Fruit fly (Drosophila melanogaster): ENCODE measurements around the gene CG34133.
A peak's percentile ranks its signal among the peaks of the same experiment; 100 is the strongest.

CG34133 gene

DNA sequence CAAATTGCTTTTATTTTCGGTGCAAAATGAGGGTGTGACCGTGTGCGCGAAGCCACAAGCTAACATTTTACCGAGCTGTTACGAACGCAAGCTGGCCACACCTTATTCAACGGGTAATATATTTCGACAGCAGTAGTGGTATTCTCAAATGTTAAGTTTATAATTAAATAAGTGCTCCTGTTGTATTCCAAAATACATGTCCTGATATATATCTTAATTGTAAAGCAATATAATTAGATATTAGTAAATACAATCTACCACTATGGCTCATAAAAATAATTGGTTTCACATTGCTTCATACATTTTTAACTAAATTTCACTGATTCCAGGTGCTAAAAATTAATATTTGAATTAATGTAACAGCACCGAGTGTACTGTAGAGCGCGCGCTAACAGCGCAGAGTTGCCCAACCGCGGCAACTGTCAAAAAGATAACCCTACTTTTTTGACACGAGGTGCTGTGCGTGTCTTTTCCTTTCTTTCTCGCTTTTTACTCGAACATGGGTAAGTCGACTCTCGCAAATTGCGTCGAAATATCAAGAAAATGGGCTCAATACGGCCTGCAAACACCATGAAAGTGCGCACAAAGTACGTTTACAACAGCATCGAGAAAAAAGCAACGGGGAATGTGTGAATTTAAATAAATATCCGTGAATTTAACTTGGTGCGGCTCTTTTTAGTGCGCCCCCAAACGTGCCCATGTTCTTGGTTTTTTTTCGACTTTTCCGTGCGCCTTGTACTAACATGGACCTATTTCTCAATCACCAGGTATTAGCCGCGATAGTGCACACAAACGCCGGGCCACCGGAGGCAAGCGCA is 7.5 kb upstream of the CG34133 start, which contains the start of the genes CG15514 and RpS8 (continued):
- TF ChIP-seq Dfd (GFP tag; optimal IDR thresholded peaks at IDR 0.05), result no peak
- peak; percentile 45 for TF ChIP-seq Oli (tag; optimal IDR thresholded peaks at IDR 0.05)
- peak; percentile 65 for TF ChIP-seq CG9932 (GFP tag; IDR thresholded peaks at IDR 0.05)
- peak; percentile 14 for TF ChIP-seq CG8359 (GFP tag; optimal IDR thresholded peaks at IDR 0.05; ENCODE audit: borderline replicate concordance)
- TF ChIP-seq CG12071 (GFP tag; optimal IDR thresholded peaks at IDR 0.05), result peak; percentile 42
- peak; percentile 3 for TF ChIP-seq Hsf (GFP tag; optimal IDR thresholded peaks at IDR 0.05)
- TF ChIP-seq CG8478 (optimal IDR thresholded peaks at IDR 0.05), result no peak
- no peak for TF ChIP-seq rib (GFP tag; IDR thresholded peaks at IDR 0.05)
- peak; percentile 69 for TF ChIP-seq HLHmδ (GFP tag; optimal IDR thresholded peaks at IDR 0.05)
- TF ChIP-seq gsb-n (tag; optimal IDR thresholded peaks at IDR 0.05), result peak; percentile 30
- peak; percentile 57 for TF ChIP-seq PHDP (tag; optimal IDR thresholded peaks at IDR 0.05)
- peak; percentile 70 for TF ChIP-seq CG13296 (GFP tag; optimal IDR thresholded peaks at IDR 0.05)
- TF ChIP-seq CG13123 (GFP tag; optimal IDR thresholded peaks at IDR 0.05), result no peak
- peak; percentile 59 for TF ChIP-seq slbo (GFP tag; IDR thresholded peaks at IDR 0.05)
- no peak for TF ChIP-seq mld (GFP tag; IDR thresholded peaks at IDR 0.05; ENCODE audit: partially characterized antibody)
- no peak for TF ChIP-seq ato (GFP tag; IDR thresholded peaks at IDR 0.05; ENCODE audit: partially characterized antibody)
- TF ChIP-seq fd96Cb (tag; optimal IDR thresholded peaks at IDR 0.05), result peak; percentile 42
- TF ChIP-seq bbx (GFP tag; IDR thresholded peaks at IDR 0.05; ENCODE audit: partially characterized antibody), result peak; percentile 8; the same call in 1 of the 2 replicates
- peak; percentile 64; the same call in 2 of the 3 replicates for TF ChIP-seq zfh1 (GFP tag; IDR thresholded peaks at IDR 0.05)
- TF ChIP-seq CG10654 (GFP tag; optimal IDR thresholded peaks at IDR 0.05), result peak; percentile 51
- peak; percentile 46 for TF ChIP-seq Sox102F (GFP tag; optimal IDR thresholded peaks at IDR 0.05)
- no peak for TF ChIP-seq HmgD (GFP tag; optimal IDR thresholded peaks at IDR 0.05)
- TF ChIP-seq Vsx1 (GFP tag; optimal IDR thresholded peaks at IDR 0.05), result no peak
- no peak for TF ChIP-seq pan (optimal IDR thresholded peaks at IDR 0.05)
- peak in 1 of 2 experiments; percentile 54 for TF ChIP-seq pan (GFP tag; optimal IDR thresholded peaks at IDR 0.05 in 1 of 2, IDR thresholded peaks at IDR 0.05 in 1 of 2)
- TF ChIP-seq hth (optimal IDR thresholded peaks at IDR 0.05), result no peak
- TF ChIP-seq CG4424 (GFP tag; optimal IDR thresholded peaks at IDR 0.05), result peak; percentile 42
- no peak for TF ChIP-seq CG14441 (GFP tag; IDR thresholded peaks at IDR 0.05)
- no peak for TF ChIP-seq CG6175 (GFP tag; IDR thresholded peaks at IDR 0.05)
- peak; percentile 45 for TF ChIP-seq BtbVII (GFP tag; optimal IDR thresholded peaks at IDR 0.05)
- no peak for TF ChIP-seq Hmx (GFP tag; optimal IDR thresholded peaks at IDR 0.05)
- peak; percentile 58 for TF ChIP-seq CG3407 (GFP tag; optimal IDR thresholded peaks at IDR 0.05)
- peak; percentile 33 for TF ChIP-seq CG17802 (tag; optimal IDR thresholded peaks at IDR 0.05)
- peak; percentile 68 for TF ChIP-seq HHEX (GFP tag; optimal IDR thresholded peaks at IDR 0.05)
- no peak for TF ChIP-seq CG12744 (GFP tag; optimal IDR thresholded peaks at IDR 0.05)
- peak; percentile 64 for TF ChIP-seq Xbp1 (GFP tag; optimal IDR thresholded peaks at IDR 0.05)
- TF ChIP-seq salm (tag; optimal IDR thresholded peaks at IDR 0.05), result no peak
- TF ChIP-seq Elba2 (GFP tag; optimal IDR thresholded peaks at IDR 0.05), result peak; percentile 50

DNA sequence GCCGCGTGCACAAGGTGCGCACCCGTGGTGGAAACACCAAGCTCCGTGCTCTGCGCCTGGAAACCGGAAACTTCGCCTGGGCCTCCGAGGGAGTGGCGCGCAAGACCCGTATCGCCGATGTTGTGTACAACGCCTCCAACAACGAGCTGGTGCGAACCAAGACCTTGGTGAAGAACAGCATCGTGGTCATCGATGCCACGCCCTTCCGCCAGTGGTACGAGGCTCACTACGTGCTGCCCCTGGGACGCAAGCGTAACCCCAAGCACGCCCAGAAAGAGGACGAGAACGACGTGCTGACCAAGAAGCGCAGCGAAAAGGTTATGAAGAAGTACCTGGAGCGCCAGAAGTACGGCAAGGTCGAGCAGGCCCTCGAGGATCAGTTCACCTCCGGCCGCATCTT is 6.4 kb upstream of the CG34133 start:
- TF ChIP-seq lmd (GFP tag; IDR thresholded peaks at IDR 0.05), result no peak
- TF ChIP-seq sob (GFP tag; IDR thresholded peaks at IDR 0.05), result peak; percentile 15; the same call in 1 of the 2 replicates
- TF ChIP-seq Usf (GFP tag; optimal IDR thresholded peaks at IDR 0.05), result no peak
- peak; percentile 11; the same call in 1 of the 3 replicates for TF ChIP-seq zfh1 (GFP tag; IDR thresholded peaks at IDR 0.05)
- peak; percentile 70 for TF ChIP-seq Med (GFP tag)
- no peak for TF ChIP-seq tup (GFP tag; optimal IDR thresholded peaks at IDR 0.05)
- no peak for TF ChIP-seq CG1792 (GFP tag; optimal IDR thresholded peaks at IDR 0.05)
- TF ChIP-seq dysf (GFP tag; IDR thresholded peaks at IDR 0.05), result 0 out of 3 replicates have a peak, but pooled peaks have one; percentile 33
- 0 out of 2 replicates have a peak, but pooled peaks have one; percentile 18 for TF ChIP-seq Atf6 (GFP tag; IDR thresholded peaks at IDR 0.05)
- TF ChIP-seq D (optimal IDR thresholded peaks at IDR 0.05), result no peak
- no peak for TF ChIP-seq D (GFP tag; optimal IDR thresholded peaks at IDR 0.05)
- TF ChIP-seq chinmo (GFP tag; IDR thresholded peaks at IDR 0.05; ENCODE audit: partially characterized antibody), result 0 out of 4 replicates have a peak, but pooled peaks have one; percentile 22
- 0 out of 2 replicates have a peak, but pooled peaks have one; percentile 11 for TF ChIP-seq CG32532 (GFP tag; IDR thresholded peaks at IDR 0.05)
- TF ChIP-seq Opbp (GFP tag; IDR thresholded peaks at IDR 0.05; ENCODE audit: partially characterized antibody), result no peak
